Worm (Caenorhabditis elegans): ENCODE measurements around the gene ZK938.1.

DNA sequence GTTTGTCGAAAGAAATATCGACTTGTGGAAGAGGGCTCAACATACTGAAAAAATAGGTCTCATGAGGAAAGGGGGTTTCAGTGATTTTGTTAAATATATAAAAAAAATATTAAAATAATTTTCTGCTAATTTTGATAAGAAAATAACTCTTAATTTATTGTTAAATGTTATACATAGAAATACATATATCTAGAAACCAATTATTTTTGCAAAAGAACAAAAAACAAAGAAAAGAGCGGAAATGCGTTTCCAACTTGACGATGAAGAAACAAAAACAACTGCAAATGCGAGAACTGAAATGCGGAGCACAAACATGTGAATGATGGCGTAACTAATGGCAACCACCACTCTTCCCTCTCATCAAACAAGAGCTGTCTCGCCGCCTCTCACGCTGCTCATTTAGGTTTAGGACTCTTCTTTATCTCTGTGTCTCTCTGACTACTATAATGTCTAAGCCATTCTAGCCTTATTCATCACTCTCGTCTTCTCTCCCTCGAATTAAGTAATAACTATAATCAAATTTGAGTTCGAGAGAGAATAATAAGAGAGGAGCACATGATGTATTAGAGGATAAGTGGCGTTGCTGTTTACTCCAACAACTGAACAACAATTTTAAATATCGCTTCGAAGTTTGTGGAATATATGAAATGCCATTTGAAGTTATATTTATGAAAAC lies 9.2 kb downstream of the ZK938.1 start, which contains the start of gene arrd-4:
- TF ChIP-seq pax-3 (tag; optimal IDR thresholded peaks at IDR 0.05) (peak; percentile 47), unc-62 (GFP tag; optimal IDR thresholded peaks at IDR 0.05) (no peak), fkh-10 (GFP tag; optimal IDR thresholded peaks at IDR 0.05) (no peak), lin-39 (tag; optimal IDR thresholded peaks at IDR 0.05) (no peak), lin-15B (tag; optimal IDR thresholded peaks at IDR 0.05) (no peak), xbp-1 (tag; optimal IDR thresholded peaks at IDR 0.05) (no peak), tbx-2 (tag; optimal IDR thresholded peaks at IDR 0.05) (no peak), aly-2 (tag; optimal IDR thresholded peaks at IDR 0.05) (no peak), lir-3 (tag; optimal IDR thresholded peaks at IDR 0.05; ENCODE audit: poor library complexity) (no peak), ceh-82 (tag; optimal IDR thresholded peaks at IDR 0.05) (no peak), fkh-4 (tag; optimal IDR thresholded peaks at IDR 0.05; ENCODE audit: borderline replicate concordance) (no peak)
